Worm (Caenorhabditis elegans) whole organism, early embryonic: Measurements from ENCODE around the gene gcy-4.

Source experiments
- F13C5.2 ChIP-seq: sonication (generic microtip); optimal IDR thresholded peaks from 2 replicates; lab custom pipeline; 2017; ENCODE audit warnings: mild to moderate bottlenecking, missing genetic modification characterization, inconsistent platforms, missing compliant biosample characterization
- ama-1 ChIP-seq: fragments of 150-350 bp; optimal IDR thresholded peaks from 2 replicates; lab custom pipeline; 2014
- ceh-13 ChIP-seq: fragments of 200-800 bp; sonication (Bioruptor generic); optimal IDR thresholded peaks from 2 replicates; lab custom pipeline; 2018; ENCODE audit warnings: mild to moderate bottlenecking, missing genetic modification characterization, missing compliant biosample characterization
- ceh-36 ChIP-seq: sonication (generic microtip); optimal IDR thresholded peaks from 2 replicates; lab custom pipeline; 2016; ENCODE audit warnings: missing genetic modification characterization, inconsistent platforms, missing compliant biosample characterization
- ets-7 ChIP-seq: sonication (generic microtip); optimal IDR thresholded peaks from 2 replicates; lab custom pipeline; 2016; ENCODE audit warnings: missing genotype, missing genetic modification characterization, missing compliant biosample characterization
- flt-1 ChIP-seq: fragments of 200-800 bp; sonication (Bioruptor generic); IDR thresholded peaks from 2 replicates; pipeline ENCODE4 v1.3.6; 2022; ENCODE audit warnings: missing genetic modification characterization, missing compliant biosample characterization
- hmbx-1 ChIP-seq: sonication (generic microtip); optimal IDR thresholded peaks from 2 replicates; lab custom pipeline; 2016; ENCODE audit warnings: mild to moderate bottlenecking, missing genetic modification characterization, missing compliant biosample characterization
- pes-1 ChIP-seq: fragments of 200-800 bp; sonication (Bioruptor generic); IDR thresholded peaks from 2 replicates; pipeline ENCODE4 v1.3.6; 2022; ENCODE audit warnings: missing genetic modification reagents, missing genetic modification characterization, missing compliant biosample characterization
- scrt-1 ChIP-seq: fragments of 200-800 bp; sonication (Bioruptor generic); IDR thresholded peaks from 2 replicates; pipeline ENCODE4 v1.3.6; 2022; ENCODE audit warnings: missing genetic modification characterization, missing compliant biosample characterization
- sea-1 ChIP-seq: fragments of 200-800 bp; sonication (Bioruptor generic); conservative IDR thresholded peaks from 2 replicates; pipeline ENCODE4 v1.3.6; 2022; ENCODE audit warnings: missing genetic modification characterization, missing compliant biosample characterization
- tbx-11 ChIP-seq: fragments of 200-800 bp; sonication (Bioruptor generic); IDR thresholded peaks from 2 replicates; pipeline ENCODE4 v1.3.6; 2022; ENCODE audit warnings: missing genetic modification characterization, missing compliant biosample characterization
- tbx-37 ChIP-seq: fragments of 200-800 bp; sonication (Bioruptor generic); conservative IDR thresholded peaks from 2 replicates; pipeline ENCODE4 v1.3.6; 2022; ENCODE audit warnings: missing genetic modification reagents, missing genetic modification characterization, missing compliant biosample characterization
- tra-4 ChIP-seq: sonication (generic microtip); optimal IDR thresholded peaks from 2 replicates; lab custom pipeline; 2017; ENCODE audit warnings: missing genetic modification characterization, missing compliant biosample characterization

- TF ChIP-seq tbx-37 (no peak), pes-1 (no peak), sea-1 (GFP tag; lab: Robert Waterston, UW) (no peak), ceh-36 (no peak), hmbx-1 (tag; lab: Kevin White, UChicago) (no peak), ama-1 (no peak), F13C5.2 (tag; lab: Kevin White, UChicago) (no peak), ceh-13 (no peak), flt-1 (GFP tag; lab: Robert Waterston, UW) (no peak), ets-7 (no peak), scrt-1 (no peak), tra-4 (tag; lab: Kevin White, UChicago) (no peak), tbx-11 (GFP tag; lab: Robert Waterston, UW) (no peak)
Measured at ce11 chrII:10311973-10312372, 3.3 kb upstream of the gcy-4 start, which contains the start of gene srlf-34.
